Worm (Caenorhabditis elegans) whole organism, early embryonic: Measurements from ENCODE around the gene mat-2.

Experiments
- B0310.2 ChIP-seq: sonication (generic microtip); optimal IDR thresholded peaks from 2 replicates; lab custom pipeline; 2016; ENCODE audit warnings: mild to moderate bottlenecking, missing genetic modification characterization, missing compliant biosample characterization
- F13C5.2 ChIP-seq: sonication (generic microtip); optimal IDR thresholded peaks from 2 replicates; lab custom pipeline; 2017; ENCODE audit warnings: mild to moderate bottlenecking, missing genetic modification characterization, inconsistent platforms, missing compliant biosample characterization
- aly-1 ChIP-seq: sonication (generic microtip); optimal IDR thresholded peaks from 2 replicates; lab custom pipeline; 2016; ENCODE audit warnings: missing genetic modification characterization, missing compliant biosample characterization
- ama-1 ChIP-seq: fragments of 150-350 bp; optimal IDR thresholded peaks from 2 replicates; lab custom pipeline; 2014
- ceh-13 ChIP-seq: fragments of 200-800 bp; sonication (Bioruptor generic); optimal IDR thresholded peaks from 2 replicates; lab custom pipeline; 2018; ENCODE audit warnings: mild to moderate bottlenecking, missing genetic modification characterization, missing compliant biosample characterization
- ceh-36 ChIP-seq: sonication (generic microtip); optimal IDR thresholded peaks from 2 replicates; lab custom pipeline; 2016; ENCODE audit warnings: missing genetic modification characterization, inconsistent platforms, missing compliant biosample characterization
- ets-7 ChIP-seq: sonication (generic microtip); optimal IDR thresholded peaks from 2 replicates; lab custom pipeline; 2016; ENCODE audit warnings: missing genotype, missing genetic modification characterization, missing compliant biosample characterization
- flt-1 ChIP-seq: fragments of 200-800 bp; sonication (Bioruptor generic); IDR thresholded peaks from 2 replicates; pipeline ENCODE4 v1.3.6; 2022; ENCODE audit warnings: missing genetic modification characterization, missing compliant biosample characterization
- hmbx-1 ChIP-seq: sonication (generic microtip); optimal IDR thresholded peaks from 2 replicates; lab custom pipeline; 2016; ENCODE audit warnings: mild to moderate bottlenecking, missing genetic modification characterization, missing compliant biosample characterization
- hmg-4 ChIP-seq: fragments of 200-800 bp; sonication (Bioruptor generic); optimal IDR thresholded peaks from 2 replicates; lab custom pipeline; 2018; ENCODE audit warnings: mild to moderate bottlenecking, missing genetic modification characterization, missing compliant biosample characterization
- hnd-1 ChIP-seq: sonication (generic microtip); optimal IDR thresholded peaks from 2 replicates; lab custom pipeline; 2016; ENCODE audit warnings: missing genetic modification characterization, missing compliant biosample characterization
- pes-1 ChIP-seq: fragments of 200-800 bp; sonication (Bioruptor generic); IDR thresholded peaks from 2 replicates; pipeline ENCODE4 v1.3.6; 2022; ENCODE audit warnings: missing genetic modification reagents, missing genetic modification characterization, missing compliant biosample characterization
- scrt-1 ChIP-seq: fragments of 200-800 bp; sonication (Bioruptor generic); IDR thresholded peaks from 2 replicates; pipeline ENCODE4 v1.3.6; 2022; ENCODE audit warnings: missing genetic modification characterization, missing compliant biosample characterization
- sea-1 ChIP-seq: fragments of 200-800 bp; sonication (Bioruptor generic); conservative IDR thresholded peaks from 2 replicates; pipeline ENCODE4 v1.3.6; 2022; ENCODE audit warnings: missing genetic modification characterization, missing compliant biosample characterization
- tbx-11 ChIP-seq: fragments of 200-800 bp; sonication (Bioruptor generic); IDR thresholded peaks from 2 replicates; pipeline ENCODE4 v1.3.6; 2022; ENCODE audit warnings: missing genetic modification characterization, missing compliant biosample characterization
- tbx-37 ChIP-seq: fragments of 200-800 bp; sonication (Bioruptor generic); conservative IDR thresholded peaks from 2 replicates; pipeline ENCODE4 v1.3.6; 2022; ENCODE audit warnings: missing genetic modification reagents, missing genetic modification characterization, missing compliant biosample characterization
- tra-4 ChIP-seq: sonication (generic microtip); optimal IDR thresholded peaks from 2 replicates; lab custom pipeline; 2017; ENCODE audit warnings: missing genetic modification characterization, missing compliant biosample characterization

mat-2 gene

ce11 chrII:11125059-11125594 lies 12.6 kb downstream of the mat-2 start:
- no peak for TF ChIP-seq sea-1
- no peak for TF ChIP-seq tbx-11 (GFP tag; lab: Robert Waterston, UW)
- TF ChIP-seq B0310.2: no peak
- no peak for TF ChIP-seq hmg-4 (GFP tag; lab: Kevin White, UChicago)
- TF ChIP-seq ama-1 (lab: Kevin White, UChicago): no peak
- TF ChIP-seq ceh-36 (tag; lab: Kevin White, UChicago): no peak
- no peak for TF ChIP-seq tbx-37 (GFP tag; lab: Robert Waterston, UW)
- TF ChIP-seq scrt-1 (GFP tag; lab: Robert Waterston, UW): no peak
- no peak for TF ChIP-seq ets-7
- TF ChIP-seq hmbx-1 (tag; lab: Kevin White, UChicago): no peak
- no peak for TF ChIP-seq tra-4
- TF ChIP-seq flt-1 (GFP tag; lab: Robert Waterston, UW): no peak
- TF ChIP-seq pes-1 (GFP tag; lab: Robert Waterston, UW): no peak
- no peak for TF ChIP-seq ceh-13 (GFP tag; lab: Kevin White, UChicago)
- no peak for TF ChIP-seq aly-1 (tag; lab: Kevin White, UChicago)
- TF ChIP-seq hnd-1 (tag; lab: Kevin White, UChicago): no peak
- no peak for TF ChIP-seq F13C5.2 (tag; lab: Kevin White, UChicago)

ce11 chrII:11126312-11127000 lies 13.9 kb downstream of the mat-2 start, which contains the start of the genes rps-9 and lsm-1:
rps-9 (minus strand) TSS chrII:11126362.
lsm-1 (plus strand) TSS chrII:11126950.
- TF ChIP-seq F13C5.2 (tag; lab: Kevin White, UChicago) (peak; percentile 29), hmg-4 (GFP tag; lab: Kevin White, UChicago) (no peak)

- TF ChIP-seq ets-7 (no peak), hmg-4 (GFP tag; lab: Kevin White, UChicago) (no peak), F13C5.2 (tag; lab: Kevin White, UChicago) (no peak), hnd-1 (tag; lab: Kevin White, UChicago) (no peak), pes-1 (GFP tag; lab: Robert Waterston, UW) (no peak), hmbx-1 (tag; lab: Kevin White, UChicago) (no peak), scrt-1 (GFP tag; lab: Robert Waterston, UW) (no peak), flt-1 (GFP tag; lab: Robert Waterston, UW) (no peak), ceh-36 (tag; lab: Kevin White, UChicago) (no peak), aly-1 (tag; lab: Kevin White, UChicago) (no peak), ama-1 (lab: Kevin White, UChicago) (no peak), tbx-11 (GFP tag; lab: Robert Waterston, UW) (no peak), ceh-13 (GFP tag; lab: Kevin White, UChicago) (no peak), tra-4 (no peak), sea-1 (no peak), B0310.2 (no peak), tbx-37 (GFP tag; lab: Robert Waterston, UW) (no peak)
Measured at ce11 chrII:11127364-11127763, 14.8 kb downstream of the mat-2 start, which contains the start of gene F40F8.1. F40F8.1 (plus strand) TSS chrII:11127664.

- TF ChIP-seq scrt-1 (GFP tag; lab: Robert Waterston, UW): no peak
- TF ChIP-seq ets-7: no peak
- TF ChIP-seq F13C5.2 (tag; lab: Kevin White, UChicago): no peak
- no peak for TF ChIP-seq tbx-37 (GFP tag; lab: Robert Waterston, UW)
- TF ChIP-seq tra-4: no peak
Measured at ce11 chrII:11128989-11129388, 16.5 kb downstream of the mat-2 start, which contains the start of gene F40F8.3. F40F8.3 (plus strand) TSS chrII:11129289.

- TF ChIP-seq F13C5.2 (tag; lab: Kevin White, UChicago) (no peak), ceh-36 (tag; lab: Kevin White, UChicago) (no peak), ceh-13 (GFP tag; lab: Kevin White, UChicago) (no peak), hmbx-1 (tag; lab: Kevin White, UChicago) (no peak), hmg-4 (GFP tag; lab: Kevin White, UChicago) (no peak), tra-4 (no peak), sea-1 (no peak), B0310.2 (no peak), hnd-1 (tag; lab: Kevin White, UChicago) (no peak), flt-1 (GFP tag; lab: Robert Waterston, UW) (no peak), pes-1 (GFP tag; lab: Robert Waterston, UW) (no peak)
Measured at ce11 chrII:11129517-11129916, 17.0 kb downstream of the mat-2 start, which contains the start of gene F40F8.12. F40F8.12 (plus strand) TSS chrII:11129817.

ce11 chrII:11132542-11132941 lies 20.0 kb downstream of the mat-2 start, which contains the start of gene F40F8.11:
F40F8.11 (minus strand) TSS chrII:11132590.
- TF ChIP-seq hmg-4 (GFP tag; lab: Kevin White, UChicago): no peak

- no peak for TF ChIP-seq hnd-1 (tag; lab: Kevin White, UChicago)
- TF ChIP-seq pes-1 (GFP tag; lab: Robert Waterston, UW): no peak
- no peak for TF ChIP-seq tbx-37 (GFP tag; lab: Robert Waterston, UW)
- no peak for TF ChIP-seq B0310.2
- no peak for TF ChIP-seq hmbx-1 (tag; lab: Kevin White, UChicago)
- TF ChIP-seq tbx-11 (GFP tag; lab: Robert Waterston, UW): no peak
- no peak for TF ChIP-seq hmg-4 (GFP tag; lab: Kevin White, UChicago)
- no peak for TF ChIP-seq aly-1 (tag; lab: Kevin White, UChicago)
- TF ChIP-seq F13C5.2 (tag; lab: Kevin White, UChicago): no peak
- TF ChIP-seq scrt-1 (GFP tag; lab: Robert Waterston, UW): no peak
- no peak for TF ChIP-seq sea-1
- TF ChIP-seq tra-4: no peak
- TF ChIP-seq flt-1 (GFP tag; lab: Robert Waterston, UW): no peak
Measured at ce11 chrII:11134828-11135227, 22.3 kb downstream of the mat-2 start, which contains the start of gene F40F8.5. F40F8.5 (minus strand) TSS chrII:11134928.
